Fruit fly (Drosophila melanogaster): Measurements from ENCODE around the gene RpL27.
A peak's percentile ranks its signal among the peaks of the same experiment; 100 is the strongest.

Gene RpL27

DNA sequence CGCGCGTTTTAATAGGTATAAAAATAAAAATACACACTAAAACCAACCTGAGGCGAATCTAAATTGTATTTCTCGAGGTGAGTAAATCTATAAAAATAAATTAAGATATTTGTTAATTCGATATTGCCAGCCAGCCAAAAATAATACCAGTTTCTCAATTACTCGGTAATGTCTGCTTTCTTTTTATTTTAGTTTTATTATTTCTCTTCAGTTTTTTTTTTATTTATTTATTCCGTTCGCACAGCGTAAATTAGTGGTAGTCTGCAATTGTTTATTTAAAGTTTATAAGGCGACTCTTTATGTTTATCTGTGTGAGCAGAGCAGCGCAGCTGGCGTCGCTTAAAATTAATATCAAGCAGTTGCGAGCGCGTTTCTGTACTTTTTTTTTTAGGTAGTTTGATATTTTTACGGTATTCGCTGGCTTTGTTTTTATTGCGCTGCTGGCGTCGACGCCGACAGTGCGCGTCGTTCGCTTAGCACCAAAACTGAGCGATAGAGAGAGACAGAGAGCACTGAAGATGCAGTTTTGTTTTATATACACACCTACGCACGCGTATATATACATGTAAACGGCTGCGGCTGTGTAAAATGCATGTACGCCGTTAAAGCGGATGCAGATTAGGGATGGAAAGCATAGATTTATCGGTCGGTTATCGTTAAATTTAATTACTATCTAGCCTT is 37.1 kb downstream of the RpL27 start (continued):
- TF ChIP-seq Tbp (GFP tag; optimal IDR thresholded peaks at IDR 0.05) (no peak), pum (GFP tag; optimal IDR thresholded peaks at IDR 0.05) (no peak), Opbp (GFP tag; IDR thresholded peaks at IDR 0.05; ENCODE audit: partially characterized antibody) (peak; percentile 93), jing (GFP tag; optimal IDR thresholded peaks at IDR 0.05) (no peak), CG32532 (GFP tag; IDR thresholded peaks at IDR 0.05) (0 out of 2 replicates have a peak, but pooled peaks have one; percentile 11), CG13123 (GFP tag; optimal IDR thresholded peaks at IDR 0.05) (no peak), unpg (GFP tag; optimal IDR thresholded peaks at IDR 0.05) (no peak), org-1 (GFP tag; optimal IDR thresholded peaks at IDR 0.05) (no peak), CG11695 (GFP tag; IDR thresholded peaks at IDR 0.05) (peak; percentile 82), Elba2 (GFP tag; optimal IDR thresholded peaks at IDR 0.05) (no peak), ranshi (GFP tag; IDR thresholded peaks at IDR 0.05) (no peak), otp (GFP tag; IDR thresholded peaks at IDR 0.05) (peak; percentile 34; the same call in 1 of the 3 replicates), pan (optimal IDR thresholded peaks at IDR 0.05) (no peak), pan (GFP tag; optimal IDR thresholded peaks at IDR 0.05 in 1 of 2, IDR thresholded peaks at IDR 0.05 in 1 of 2) (no peak), CG17359 (tag; optimal IDR thresholded peaks at IDR 0.05) (peak; percentile 19), gcm2 (GFP tag; optimal IDR thresholded peaks at IDR 0.05) (no peak), trh (GFP tag; optimal IDR thresholded peaks at IDR 0.05) (no peak), HLH4C (GFP tag; IDR thresholded peaks at IDR 0.05; ENCODE audit: partially characterized antibody) (peak; percentile 91), CG9817 (tag; optimal IDR thresholded peaks at IDR 0.05) (no peak), Lim3 (GFP tag; IDR thresholded peaks at IDR 0.05) (no peak), Aef1 (GFP tag; IDR thresholded peaks at IDR 0.05) (no peak), wdn (GFP tag; IDR thresholded peaks at IDR 0.05) (no peak), Drgx (GFP tag; IDR thresholded peaks at IDR 0.05) (peak; percentile 66), CG3847 (GFP tag; IDR thresholded peaks at IDR 0.05) (no peak), NfI (GFP tag; optimal IDR thresholded peaks at IDR 0.05) (peak; percentile 20), CG7271 (tag; optimal IDR thresholded peaks at IDR 0.05) (no peak), corto (GFP tag; optimal IDR thresholded peaks at IDR 0.05) (no peak), tap (tag; optimal IDR thresholded peaks at IDR 0.05) (no peak), CG10267 (tag; optimal IDR thresholded peaks at IDR 0.05) (no peak), dimm (GFP tag; IDR thresholded peaks at IDR 0.05) (no peak), CG6813 (GFP tag; optimal IDR thresholded peaks at IDR 0.05) (no peak), amos (GFP tag; IDR thresholded peaks at IDR 0.05; ENCODE audit: partially characterized antibody) (peak; percentile 68), H2.0 (GFP tag; IDR thresholded peaks at IDR 0.05) (no peak), C15 (GFP tag; IDR thresholded peaks at IDR 0.05) (no peak), gce (GFP tag; IDR thresholded peaks at IDR 0.05) (peak; percentile 16; the same call in 1 of the 3 replicates), twi (tag; optimal IDR thresholded peaks at IDR 0.05) (no peak), p53 (GFP tag; optimal IDR thresholded peaks at IDR 0.05) (no peak), Ssrp (tag; optimal IDR thresholded peaks at IDR 0.05) (no peak), CG8924 (tag; optimal IDR thresholded peaks at IDR 0.05) (peak; percentile 80), trem (tag; optimal IDR thresholded peaks at IDR 0.05) (peak; percentile 49), Awh (GFP tag; IDR thresholded peaks at IDR 0.05) (no peak), en (GFP tag; optimal IDR thresholded peaks at IDR 0.05) (no peak), CG17328 (GFP tag; IDR thresholded peaks at IDR 0.05) (peak; percentile 19; the same call in 1 of the 2 replicates), CG13624 (GFP tag; optimal IDR thresholded peaks at IDR 0.05) (peak; percentile 34), Side (GFP tag; optimal IDR thresholded peaks at IDR 0.05) (peak; percentile 41), Deaf1 (tag; optimal IDR thresholded peaks at IDR 0.05) (no peak), CG9797 (GFP tag; optimal IDR thresholded peaks at IDR 0.05) (no peak), bsh (GFP tag; optimal IDR thresholded peaks at IDR 0.05) (peak; percentile 31 to 62), bbx (GFP tag; IDR thresholded peaks at IDR 0.05; ENCODE audit: partially characterized antibody) (peak; percentile 92), CG1647 (GFP tag; optimal IDR thresholded peaks at IDR 0.05) (no peak), disco-r (GFP tag; optimal IDR thresholded peaks at IDR 0.05) (no peak)

Measured in whole organism, embryonic.